Fruit fly (Drosophila melanogaster) whole organism, embryonic: Measurements from ENCODE around the gene Rtc1.
A peak's percentile ranks its signal among the peaks of the same experiment; 100 is the strongest.

Experiments used
- Atf6 ChIP-seq: fragments of 200-800 bp; sonication (Bioruptor generic); IDR thresholded peaks from 2 replicates; pipeline ENCODE4 v1.3.6; 2022; ENCODE audit warnings: missing biosample characterization, missing genetic modification characterization
- CG10147 ChIP-seq: fragments of 200-800 bp; sonication (Bioruptor generic); optimal IDR thresholded peaks from 2 replicates; lab custom pipeline; 2019; ENCODE audit warnings: missing biosample characterization, mild to moderate bottlenecking, missing genetic modification characterization, moderate library complexity
- CG1024 ChIP-seq: fragments of 200-800 bp; sonication (Bioruptor generic); IDR thresholded peaks from 2 replicates; pipeline ENCODE4 v1.3.6; 2022; ENCODE audit warnings: missing biosample characterization, missing genetic modification characterization
- CG10462 ChIP-seq: fragments of 200-800 bp; sonication (Bioruptor generic); optimal IDR thresholded peaks from 2 replicates; lab custom pipeline; 2016; ENCODE audit warnings: missing biosample characterization, missing genetic modification characterization
- CG10543 ChIP-seq: fragments of 200-800 bp; sonication (Bioruptor generic); optimal IDR thresholded peaks from 3 replicates; lab custom pipeline; 2017; ENCODE audit warnings: missing biosample characterization, mild to moderate bottlenecking, missing genetic modification characterization, moderate library complexity
- CG15514 ChIP-seq: fragments of 200-800 bp; sonication (Bioruptor generic); optimal IDR thresholded peaks from 3 replicates; lab custom pipeline; 2017; ENCODE audit warnings: missing biosample characterization, missing genetic modification characterization, mild to moderate bottlenecking, moderate library complexity, missing genetic modification reagents
- CG15696 ChIP-seq: fragments of 200-800 bp; sonication (Bioruptor generic); optimal IDR thresholded peaks from 2 replicates; lab custom pipeline; 2019; ENCODE audit warnings: missing biosample characterization, mild to moderate bottlenecking, missing genetic modification characterization, moderate library complexity
- CG18011 ChIP-seq: fragments of 200-800 bp; sonication (Bioruptor generic); optimal IDR thresholded peaks from 2 replicates; lab custom pipeline; 2017; ENCODE audit warnings: missing biosample characterization, missing genetic modification characterization, mild to moderate bottlenecking, moderate library complexity, missing genotype
- CG1832 ChIP-seq: fragments of 200-800 bp; sonication (Bioruptor generic); optimal IDR thresholded peaks from 2 replicates; lab custom pipeline; 2017; ENCODE audit warnings: missing biosample characterization, mild to moderate bottlenecking, missing genetic modification characterization, inconsistent platforms
- CG18619 ChIP-seq: fragments of 200-800 bp; sonication (Bioruptor generic); optimal IDR thresholded peaks from 3 replicates; lab custom pipeline; 2017; ENCODE audit warnings: missing biosample characterization, mild to moderate bottlenecking, missing genetic modification characterization
- CG3995 ChIP-seq: fragments of 200-800 bp; sonication (Bioruptor generic); optimal IDR thresholded peaks from 3 replicates; lab custom pipeline; 2016; ENCODE audit warnings: missing biosample characterization, missing genetic modification characterization
- CG7556 ChIP-seq: fragments of 200-800 bp; sonication (Bioruptor generic); optimal IDR thresholded peaks from 2 replicates; lab custom pipeline; 2017; ENCODE audit warnings: missing biosample characterization, mild to moderate bottlenecking, missing genetic modification characterization
- CG7745 ChIP-seq: fragments of 200-800 bp; sonication (Bioruptor generic); optimal IDR thresholded peaks from 2 replicates; lab custom pipeline; 2018; ENCODE audit warnings: missing biosample characterization, mild to moderate bottlenecking, missing genetic modification characterization, moderate library complexity
- CG8359 ChIP-seq: fragments of 200-800 bp; sonication (Bioruptor generic); optimal IDR thresholded peaks from 2 replicates; lab custom pipeline; 2017; ENCODE audit warnings: missing biosample characterization, mild to moderate bottlenecking, missing genetic modification characterization, borderline replicate concordance
- CG8944 ChIP-seq: fragments of 200-800 bp; sonication (Bioruptor generic); optimal IDR thresholded peaks from 3 replicates; lab custom pipeline; 2016; ENCODE audit warnings: missing biosample characterization, missing genetic modification characterization
- CG9817 ChIP-seq: fragments of 200-800 bp; sonication (Bioruptor generic); optimal IDR thresholded peaks from 2 replicates; lab custom pipeline; 2018; ENCODE audit warnings: missing biosample characterization, mild to moderate bottlenecking, missing genetic modification characterization, moderate library complexity
- CHES-1-like ChIP-seq: fragments of 200-800 bp; sonication (Bioruptor generic); optimal IDR thresholded peaks from 2 replicates; lab custom pipeline; 2016; ENCODE audit warnings: missing biosample characterization, missing genetic modification characterization
- CkIIα-i1 ChIP-seq: fragments of 200-800 bp; sonication (Bioruptor generic); IDR thresholded peaks from 2 replicates; pipeline ENCODE4 v1.3.6; 2022; ENCODE audit warnings: missing biosample characterization, missing genetic modification characterization
- D19A ChIP-seq: fragments of 200-800 bp; optimal IDR thresholded peaks from 3 replicates; lab custom pipeline; 2019; ENCODE audit warnings: missing biosample characterization, mild to moderate bottlenecking, missing genetic modification characterization, moderate library complexity
- Dad ChIP-seq: fragments of 200-800 bp; sonication (Bioruptor generic); optimal IDR thresholded peaks from 3 replicates; lab custom pipeline; 2016; ENCODE audit warnings: missing biosample characterization, missing genetic modification characterization
- Dip3 ChIP-seq: fragments of 200-800 bp; sonication (Bioruptor generic); optimal IDR thresholded peaks from 3 replicates; lab custom pipeline; 2016; ENCODE audit warnings: missing biosample characterization, missing genetic modification characterization
- Dll ChIP-seq: fragments of 200-800 bp; sonication (Bioruptor generic); IDR thresholded peaks from 4 replicates; pipeline ENCODE4 v1.3.6; 2022; ENCODE audit warnings: missing biosample characterization, missing genetic modification characterization; ENCODE audit not compliant: partially characterized antibody
- Doc2 ChIP-seq: fragments of 200-800 bp; sonication (Bioruptor generic); IDR thresholded peaks from 2 replicates; pipeline ENCODE4 v1.3.6; 2022; ENCODE audit warnings: missing biosample characterization, missing genetic modification characterization
- Gsc ChIP-seq: fragments of 200-800 bp; sonication (Bioruptor generic); IDR thresholded peaks from 2 replicates; pipeline ENCODE4 v1.3.6; 2022; ENCODE audit warnings: missing biosample characterization, missing genetic modification characterization
- Kr ChIP-seq: fragments of 200-800 bp; sonication (Bioruptor generic); optimal IDR thresholded peaks from 2 replicates; lab custom pipeline; 2017; ENCODE audit warnings: missing biosample characterization, mild to moderate bottlenecking, missing genetic modification characterization
- Lim3 ChIP-seq: fragments of 200-800 bp; sonication (Bioruptor generic); IDR thresholded peaks from 2 replicates; pipeline ENCODE4 v1.3.6; 2022; ENCODE audit warnings: missing biosample characterization, missing genetic modification characterization
- Lpt ChIP-seq: fragments of >200 bp; optimal IDR thresholded peaks from 2 replicates; lab custom pipeline; 2018; ENCODE audit warnings: missing biosample characterization, missing genetic modification characterization
- Neu2 ChIP-seq: fragments of 200-800 bp; sonication (Bioruptor generic); optimal IDR thresholded peaks from 3 replicates; lab custom pipeline; 2016; ENCODE audit warnings: missing biosample characterization, missing genetic modification characterization, borderline replicate concordance
- PHDP ChIP-seq: fragments of 200-800 bp; sonication (Bioruptor generic); optimal IDR thresholded peaks from 3 replicates; lab custom pipeline; 2018; ENCODE audit warnings: missing biosample characterization, mild to moderate bottlenecking, missing genetic modification characterization, moderate library complexity
- Ravus ChIP-seq: fragments of 200-800 bp; sonication (Bioruptor generic); IDR thresholded peaks from 2 replicates; pipeline ENCODE4 v1.3.6; 2022; ENCODE audit warnings: missing biosample characterization, missing genetic modification characterization
- Stat92E ChIP-seq, 3 experiments: fragments of >200 bp in 2 of 3; fragments of 200-800 bp in 1 of 3; sonication (Bioruptor generic) in 1 of 3; optimal IDR thresholded peaks; 2 replicates each; lab custom pipeline; 2017 to 2019; ENCODE audit warnings: missing biosample characterization in 3 of 3, missing genetic modification characterization in 3 of 3, mild to moderate bottlenecking in 1 of 3, moderate library complexity in 1 of 3
- Trl ChIP-seq, 3 experiments: fragments of >200 bp in 2 of 3; fragments of 200-800 bp in 1 of 3; sonication (Bioruptor generic) in 1 of 3; optimal IDR thresholded peaks; 2 replicates in 1 of 3; 3 replicates in 2 of 3; lab custom pipeline; 2016 to 2017; ENCODE audit warnings: missing biosample characterization in 1 of 3, missing genetic modification characterization in 1 of 3
- YL-1 ChIP-seq: fragments of 200-800 bp; sonication (Bioruptor generic); optimal IDR thresholded peaks from 3 replicates; lab custom pipeline; 2017; ENCODE audit warnings: missing biosample characterization, mild to moderate bottlenecking, missing genetic modification characterization
- al ChIP-seq: fragments of 200-800 bp; sonication (Bioruptor generic); IDR thresholded peaks from 2 replicates; pipeline ENCODE4 v1.3.6; 2022; ENCODE audit warnings: missing biosample characterization, missing genetic modification characterization
- bab2 ChIP-seq: fragments of 200-800 bp; sonication (Bioruptor generic); optimal IDR thresholded peaks from 2 replicates; lab custom pipeline; 2016; ENCODE audit warnings: missing biosample characterization, missing genetic modification characterization
- chif ChIP-seq, 2 experiments: fragments of 200-800 bp; sonication (Bioruptor generic); optimal IDR thresholded peaks; 3 replicates each; lab custom pipeline; 2016; ENCODE audit warnings: missing biosample characterization in 2 of 2, missing genetic modification characterization in 2 of 2
- fd102C ChIP-seq: fragments of 200-800 bp; sonication (Bioruptor generic); optimal IDR thresholded peaks from 2 replicates; lab custom pipeline; 2018; ENCODE audit warnings: missing biosample characterization, mild to moderate bottlenecking, missing genetic modification characterization, moderate library complexity
- gt ChIP-seq: fragments of 200-800 bp; sonication (Bioruptor generic); IDR thresholded peaks from 2 replicates; pipeline ENCODE4 v1.3.6; 2022; ENCODE audit warnings: missing biosample characterization, missing genetic modification characterization
- inv ChIP-seq: fragments of 200-800 bp; sonication (Bioruptor generic); IDR thresholded peaks from 2 replicates; pipeline ENCODE4 v1.3.6; 2022; ENCODE audit warnings: missing biosample characterization, missing genetic modification characterization; ENCODE audit not compliant: partially characterized antibody
- jigr1 ChIP-seq: fragments of 200-800 bp; sonication (Bioruptor generic); IDR thresholded peaks from 3 replicates; pipeline ENCODE4 v1.3.6; 2022; ENCODE audit warnings: missing biosample characterization, missing genetic modification characterization
- kay ChIP-seq: fragments of 200-800 bp; sonication (Bioruptor generic); optimal IDR thresholded peaks from 2 replicates; lab custom pipeline; 2016; ENCODE audit warnings: missing biosample characterization, missing genetic modification characterization
- lbe ChIP-seq: fragments of 200-800 bp; sonication (Bioruptor generic); optimal IDR thresholded peaks from 2 replicates; lab custom pipeline; 2016; ENCODE audit warnings: missing biosample characterization, mild to moderate bottlenecking, missing genetic modification characterization
- mld ChIP-seq: fragments of 200-800 bp; sonication (Bioruptor generic); IDR thresholded peaks from 3 replicates; pipeline ENCODE4 v1.3.6; 2022; ENCODE audit warnings: missing biosample characterization, missing genetic modification characterization; ENCODE audit not compliant: partially characterized antibody
- nom ChIP-seq: fragments of 200-800 bp; sonication (Bioruptor generic); optimal IDR thresholded peaks from 2 replicates; lab custom pipeline; 2017; ENCODE audit warnings: missing biosample characterization, missing genetic modification characterization, mild to moderate bottlenecking, moderate library complexity, missing genetic modification reagents
- pzg ChIP-seq: fragments of 200-800 bp; sonication (Bioruptor generic); optimal IDR thresholded peaks from 3 replicates; lab custom pipeline; 2018; ENCODE audit warnings: missing biosample characterization, mild to moderate bottlenecking, missing genetic modification characterization, moderate library complexity
- vvl ChIP-seq: fragments of 200-800 bp; sonication (Bioruptor generic); IDR thresholded peaks from 2 replicates; pipeline ENCODE4 v1.3.6; 2022; ENCODE audit warnings: missing biosample characterization, missing genetic modification characterization
- zen2 ChIP-seq: fragments of 200-800 bp; sonication (Bioruptor generic); IDR thresholded peaks from 3 replicates; pipeline ENCODE4 v1.3.6; 2022; ENCODE audit warnings: missing biosample characterization, missing genetic modification characterization; ENCODE audit not compliant: partially characterized antibody
- zfh1 ChIP-seq: fragments of 200-800 bp; sonication (Bioruptor generic); IDR thresholded peaks from 3 replicates; pipeline ENCODE4 v1.3.6; 2022; ENCODE audit warnings: missing biosample characterization, missing genetic modification characterization
- zfh2 ChIP-seq: fragments of 200-800 bp; sonication (Bioruptor generic); optimal IDR thresholded peaks from 2 replicates; lab custom pipeline; 2016; ENCODE audit warnings: missing biosample characterization, missing genetic modification characterization

Gene Rtc1

DNA sequence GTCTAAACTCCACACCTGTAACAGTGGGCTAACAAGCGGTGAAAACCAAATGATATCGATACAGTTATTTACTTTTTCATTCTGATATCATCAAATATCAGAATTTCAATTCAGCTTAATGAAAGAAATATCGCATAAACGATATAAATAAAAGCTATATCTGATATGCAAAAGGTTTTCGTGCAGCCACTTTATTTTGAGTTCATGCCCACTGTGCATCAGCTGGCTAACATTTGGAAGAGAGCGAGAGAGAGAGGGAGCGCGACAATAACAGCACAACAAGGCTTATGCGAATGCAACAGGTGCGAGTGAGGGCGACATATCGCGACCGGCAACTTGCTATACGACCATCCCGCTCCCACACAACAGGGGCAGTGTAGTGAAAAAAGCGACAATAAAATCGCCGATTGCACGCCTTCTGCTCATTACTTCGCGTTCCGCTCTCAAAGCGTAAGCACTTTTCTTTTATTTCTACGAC is 17.5 kb upstream of the Rtc1 start, which contains the start of gene CG11151 (continued):
- TF ChIP-seq Dll (peak; percentile 59; the same call in 1 of the 4 replicates), D19A (tag; lab: Kevin White, UChicago) (peak; percentile 94), CG10147 (GFP tag; lab: Kevin White, UChicago) (peak; percentile 93), inv (GFP tag; lab: Robert Waterston, UW) (peak; percentile 57), Doc2 (GFP tag; lab: Robert Waterston, UW) (no peak), al (GFP tag; lab: Robert Waterston, UW) (peak; percentile 91), Dad (GFP tag; lab: Kevin White, UChicago) (peak; percentile 94), CG18619 (GFP tag; lab: Kevin White, UChicago) (peak; percentile 95), CG8944 (GFP tag; lab: Kevin White, UChicago) (peak; percentile 96), CkIIα-i1 (peak; percentile 76), CG15514 (GFP tag; lab: Kevin White, UChicago) (peak; percentile 91), CG10543 (GFP tag; lab: Kevin White, UChicago) (peak; percentile 97), kay (peak; percentile 91), CG10462 (peak; percentile 92), nom (peak; percentile 95), YL-1 (GFP tag; lab: Kevin White, UChicago) (peak; percentile 88), Ravus (GFP tag; lab: Robert Waterston, UW) (peak; percentile 85), bab2 (peak; percentile 97), Atf6 (GFP tag; lab: Robert Waterston, UW) (peak; percentile 96), CG8359 (GFP tag; lab: Kevin White, UChicago) (peak; percentile 91), lbe (peak; percentile 97), Trl (optimal IDR thresholded peaks at IDR 0.05; lab: Kevin White, UChicago) (peak; percentile 44 to 71), Trl (GFP tag; optimal IDR thresholded peaks at IDR 0.05; lab: Kevin White, UChicago) (peak; percentile 98), zen2 (no peak; the same call in 2 of the 3 replicates), Dip3 (GFP tag; lab: Kevin White, UChicago) (peak; percentile 95), vvl (GFP tag; lab: Robert Waterston, UW) (peak; percentile 98), zfh1 (GFP tag; lab: Robert Waterston, UW) (peak; percentile 96), PHDP (peak; percentile 98), Kr (GFP tag; lab: Kevin White, UChicago) (peak; percentile 54), CG18011 (GFP tag; lab: Kevin White, UChicago) (peak; percentile 86), Lpt (GFP tag; lab: Kevin White, UChicago) (no peak), CG1832 (GFP tag; lab: Kevin White, UChicago) (peak; percentile 96), Lim3 (GFP tag; lab: Robert Waterston, UW) (peak; percentile 77), CHES-1-like (GFP tag; lab: Kevin White, UChicago) (peak; percentile 98), CG7556 (GFP tag; lab: Kevin White, UChicago) (peak; percentile 96), Stat92E (GFP tag; optimal IDR thresholded peaks at IDR 0.05; lab: Kevin White, UChicago) (peak in 1 of 3 experiments; percentile 92), gt (GFP tag; lab: Robert Waterston, UW) (peak; percentile 80), chif (GFP tag; optimal IDR thresholded peaks at IDR 0.05; lab: Kevin White, UChicago) (peak; percentile 96 to 98), CG15696 (tag; lab: Kevin White, UChicago) (peak; percentile 94), CG7745 (peak; percentile 46), jigr1 (GFP tag; lab: Robert Waterston, UW) (peak; percentile 82), mld (GFP tag; lab: Robert Waterston, UW) (0 out of 3 replicates have a peak, but pooled peaks have one; percentile 38), CG9817 (tag; lab: Kevin White, UChicago) (peak; percentile 96), pzg (GFP tag; lab: Kevin White, UChicago) (peak; percentile 40), fd102C (GFP tag; lab: Kevin White, UChicago) (peak; percentile 87), zfh2 (GFP tag; lab: Kevin White, UChicago) (peak; percentile 96), Gsc (GFP tag; lab: Robert Waterston, UW) (no peak; the same call in 1 of the 2 replicates), CG1024 (GFP tag; lab: Robert Waterston, UW) (peak; percentile 91), Neu2 (GFP tag; lab: Kevin White, UChicago) (peak; percentile 91), CG3995 (peak; percentile 70)
